Worm (Caenorhabditis elegans): ENCODE measurements around the gene famh-136.

- TF ChIP-seq dao-5 (tag; optimal IDR thresholded peaks at IDR 0.05) (no peak), him-1 (tag; optimal IDR thresholded peaks at IDR 0.05) (no peak), W03F9.2 (tag; optimal IDR thresholded peaks at IDR 0.05) (no peak)
Measured at ce11 chrIII:8866983-8867842, 20.3 kb upstream of the famh-136 start.
